Fruit fly (Drosophila melanogaster): Measurements from ENCODE around the gene Xport-A.

Gene Xport-A

dm6 chr3R:19904865-19905373 lies 10.3 kb downstream of the Xport-A start, which contains the start of the genes Surf6 and RhoGAP92B (continued):
- TF ChIP-seq CG14965 (GFP tag; optimal IDR thresholded peaks at IDR 0.05; ENCODE audit: borderline replicate concordance) (no peak), CG12659 (GFP tag; optimal IDR thresholded peaks at IDR 0.05) (peak; percentile 88), B-H1 (GFP tag; IDR thresholded peaks at IDR 0.05) (no peak), vnd (GFP tag; IDR thresholded peaks at IDR 0.05; ENCODE audit: partially characterized antibody) (no peak), E2f1 (GFP tag; IDR thresholded peaks at IDR 0.05) (peak; percentile 51; the same call in 1 of the 2 replicates), CG12104 (GFP tag; optimal IDR thresholded peaks at IDR 0.05) (peak; percentile 38), CG32532 (GFP tag; IDR thresholded peaks at IDR 0.05) (peak; percentile 71), nerfin-1 (tag; optimal IDR thresholded peaks at IDR 0.05) (peak; percentile 54), CG7745 (tag; optimal IDR thresholded peaks at IDR 0.05) (no peak), CG10565 (GFP tag; optimal IDR thresholded peaks at IDR 0.05) (no peak), danr (GFP tag; IDR thresholded peaks at IDR 0.05) (no peak), psq (GFP tag; optimal IDR thresholded peaks at IDR 0.05) (no peak), Lim3 (GFP tag; IDR thresholded peaks at IDR 0.05) (no peak), Nf-YB (GFP tag; optimal IDR thresholded peaks at IDR 0.05) (peak; percentile 33), CG1792 (GFP tag; optimal IDR thresholded peaks at IDR 0.05) (peak; percentile 3), gro (GFP tag; optimal IDR thresholded peaks at IDR 0.05) (peak; percentile 62), pfk (GFP tag; optimal IDR thresholded peaks at IDR 0.05) (peak; percentile 0), CG4328 (GFP tag; optimal IDR thresholded peaks at IDR 0.05) (peak; percentile 64), scrt (GFP tag; optimal IDR thresholded peaks at IDR 0.05) (peak; percentile 56), CG34224 (GFP tag; IDR thresholded peaks at IDR 0.05; ENCODE audit: partially characterized antibody) (no peak), CG6791 (GFP tag; IDR thresholded peaks at IDR 0.05; ENCODE audit: partially characterized antibody) (0 out of 3 replicates have a peak, but pooled peaks have one; percentile 43), luna (GFP tag; optimal IDR thresholded peaks at IDR 0.05) (peak; percentile 32), CG33213 (GFP tag; optimal IDR thresholded peaks at IDR 0.05) (peak; percentile 76), gcm (GFP tag; optimal IDR thresholded peaks at IDR 0.05) (peak; percentile 63), CG9932 (GFP tag; IDR thresholded peaks at IDR 0.05) (peak; percentile 52), CG17829 (tag; optimal IDR thresholded peaks at IDR 0.05) (peak; percentile 77), org-1 (GFP tag; optimal IDR thresholded peaks at IDR 0.05) (peak; percentile 39), tna (GFP tag; IDR thresholded peaks at IDR 0.05; ENCODE audit: partially characterized antibody) (no peak), Xbp1 (GFP tag; optimal IDR thresholded peaks at IDR 0.05) (peak; percentile 70), Ptx1 (GFP tag; IDR thresholded peaks at IDR 0.05) (0 out of 2 replicates have a peak, but pooled peaks have one; percentile 27), Atf-2 (GFP tag; optimal IDR thresholded peaks at IDR 0.05) (peak; percentile 33), jing (GFP tag; optimal IDR thresholded peaks at IDR 0.05) (no peak), salm (tag; optimal IDR thresholded peaks at IDR 0.05) (peak; percentile 41), CG10147 (GFP tag; optimal IDR thresholded peaks at IDR 0.05) (peak; percentile 38), kni (GFP tag; optimal IDR thresholded peaks at IDR 0.05) (peak; percentile 39), croc (GFP tag; conservative IDR thresholded peaks at IDR 0.05) (no peak), zen2 (GFP tag; IDR thresholded peaks at IDR 0.05; ENCODE audit: partially characterized antibody) (no peak), z (GFP tag; IDR thresholded peaks at IDR 0.05) (no peak), Hmr (GFP tag; optimal IDR thresholded peaks at IDR 0.05) (peak; percentile 85), Antp (GFP tag; optimal IDR thresholded peaks at IDR 0.05) (peak; percentile 45), ttk (GFP tag; IDR thresholded peaks at IDR 0.05) (peak; percentile 19; the same call in 1 of the 2 replicates), zen (tag; optimal IDR thresholded peaks at IDR 0.05) (peak; percentile 53), Fer3 (tag; optimal IDR thresholded peaks at IDR 0.05) (peak; percentile 55), jumu (GFP tag; optimal IDR thresholded peaks at IDR 0.05) (peak; percentile 77), gt (GFP tag; IDR thresholded peaks at IDR 0.05) (no peak), CG15011 (GFP tag; optimal IDR thresholded peaks at IDR 0.05) (no peak), crc (GFP tag; optimal IDR thresholded peaks at IDR 0.05) (peak; percentile 22), CG13775 (GFP tag; optimal IDR thresholded peaks at IDR 0.05) (peak; percentile 64), CG14710 (tag; optimal IDR thresholded peaks at IDR 0.05) (peak; percentile 100), chn (GFP tag; optimal IDR thresholded peaks at IDR 0.05) (peak; percentile 56)

Data from whole organism, embryonic.